Worm (Caenorhabditis elegans) whole organism, L1 larva: ENCODE measurements around the gene pis-1.

Experiments
- alr-1 ChIP-seq: fragments of 200-800 bp; sonication (Bioruptor generic); optimal IDR thresholded peaks from 2 replicates; lab custom pipeline; 2018; ENCODE audit warnings: borderline replicate concordance, mild to moderate bottlenecking, missing genetic modification characterization, missing compliant biosample characterization
- aly-2 ChIP-seq: fragments of 150-350 bp; optimal IDR thresholded peaks from 2 replicates; lab custom pipeline; 2014; ENCODE audit warnings: missing biosample characterization, missing genetic modification characterization
- nhr-28 ChIP-seq: fragments of 150-350 bp; optimal IDR thresholded peaks from 2 replicates; lab custom pipeline; 2014; ENCODE audit warnings: missing biosample characterization, missing genetic modification characterization

ce11 chrIV:9790708-9791107, 5.7 kb downstream of the pis-1 start:
- no peak for TF ChIP-seq nhr-28 (tag; lab: Kevin White, UChicago)
- TF ChIP-seq aly-2 (tag; lab: Kevin White, UChicago), result no peak
- no peak for TF ChIP-seq alr-1 (tag; lab: Kevin White, UChicago)
